Worm (Caenorhabditis elegans): ENCODE measurements around the gene C26D10.7.

DNA sequence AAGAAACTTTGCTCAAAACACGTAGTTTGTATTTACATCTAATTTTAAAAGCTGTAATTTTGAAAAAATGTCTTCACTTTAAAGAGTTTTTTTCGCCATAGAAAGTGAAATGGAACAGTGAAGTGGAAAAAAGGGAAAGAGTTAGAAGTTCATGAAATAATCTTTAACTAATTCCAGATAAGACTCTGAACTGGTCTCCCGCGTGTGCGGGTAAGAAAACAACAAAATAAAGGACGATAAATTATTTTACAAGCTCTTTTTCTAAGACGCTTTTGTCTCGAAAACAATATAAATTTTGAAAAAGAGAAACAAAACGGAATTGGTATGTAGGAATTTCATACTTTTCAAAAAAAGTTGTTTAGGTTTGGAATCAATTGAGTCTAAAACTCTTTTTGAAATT is 17.0 kb upstream of the C26D10.7 start:
- no peak for TF ChIP-seq F37B4.10 (GFP tag; IDR thresholded peaks at IDR 0.05)
- TF ChIP-seq nfya-1 (tag; optimal IDR thresholded peaks at IDR 0.05; ENCODE audit: borderline replicate concordance, insufficient read depth): no peak
- TF ChIP-seq ets-4 (GFP tag; optimal IDR thresholded peaks at IDR 0.05): no peak
- TF ChIP-seq tlf-1 (GFP tag; optimal IDR thresholded peaks at IDR 0.05): no peak
- no peak for TF ChIP-seq ama-1 (optimal IDR thresholded peaks at IDR 0.05)
- TF ChIP-seq ama-1 (GFP tag; optimal IDR thresholded peaks at IDR 0.05): no peak
- no peak for TF ChIP-seq hlh-26 (GFP tag; conservative IDR thresholded peaks at IDR 0.05)
- TF ChIP-seq nhr-90 (tag; optimal IDR thresholded peaks at IDR 0.05): no peak
- TF ChIP-seq rcor-1 (GFP tag; IDR thresholded peaks at IDR 0.05): no peak
- TF ChIP-seq lin-54 (GFP tag; optimal IDR thresholded peaks at IDR 0.05): no peak
- TF ChIP-seq ceh-91 (GFP tag; IDR thresholded peaks at IDR 0.05): no peak
- TF ChIP-seq mel-28 (tag; optimal IDR thresholded peaks at IDR 0.05; ENCODE audit: borderline replicate concordance): no peak

All from whole organism, young adult.